Fruit fly (Drosophila melanogaster) whole organism, prepupa: Measurements from ENCODE around the gene Bicra.

Source experiments
- Blimp-1 ChIP-seq: fragments of 200-800 bp; sonication (Bioruptor generic); optimal IDR thresholded peaks from 3 replicates; lab custom pipeline; 2017; ENCODE audit warnings: missing biosample characterization, missing genetic modification characterization, mild to moderate bottlenecking, moderate library complexity, missing genetic modification reagents
- CG10631 ChIP-seq: fragments of 200-800 bp; sonication (Bioruptor generic); optimal IDR thresholded peaks from 2 replicates; lab custom pipeline; 2016; ENCODE audit warnings: missing biosample characterization, missing genetic modification characterization
- CG10669 ChIP-seq: fragments of 200-800 bp; sonication (Bioruptor generic); optimal IDR thresholded peaks from 3 replicates; lab custom pipeline; 2018; ENCODE audit warnings: missing biosample characterization, mild to moderate bottlenecking, missing genetic modification characterization, moderate library complexity
- CG11294 ChIP-seq: fragments of 200-800 bp; sonication (Bioruptor generic); IDR thresholded peaks from 2 replicates; pipeline ENCODE4 v1.3.6; 2022; ENCODE audit warnings: missing biosample characterization, missing genetic modification characterization
- CG11762 ChIP-seq: fragments of 200-800 bp; sonication (Bioruptor generic); optimal IDR thresholded peaks from 3 replicates; lab custom pipeline; 2016; ENCODE audit warnings: missing biosample characterization, missing genetic modification characterization; ENCODE audit not compliant: insufficient read depth
- CG11902 ChIP-seq: fragments of 200-800 bp; sonication (Bioruptor generic); optimal IDR thresholded peaks from 3 replicates; lab custom pipeline; 2016; ENCODE audit warnings: missing biosample characterization, missing genetic modification characterization
- CG15336 ChIP-seq: fragments of 200-800 bp; sonication (Bioruptor generic); IDR thresholded peaks from 2 replicates; pipeline ENCODE4 v1.3.6; 2022; ENCODE audit warnings: missing biosample characterization, missing genetic modification characterization
- CG3032 ChIP-seq: fragments of 200-800 bp; optimal IDR thresholded peaks from 2 replicates; lab custom pipeline; 2019; ENCODE audit warnings: missing biosample characterization, mild to moderate bottlenecking, missing genetic modification characterization, moderate library complexity
- CG31627 ChIP-seq: fragments of 200-800 bp; sonication (Bioruptor generic); optimal IDR thresholded peaks from 3 replicates; lab custom pipeline; 2016; ENCODE audit warnings: missing biosample characterization, missing genetic modification characterization
- CG32006 ChIP-seq: fragments of 200-800 bp; sonication (Bioruptor generic); optimal IDR thresholded peaks from 3 replicates; lab custom pipeline; 2017; ENCODE audit warnings: missing biosample characterization, mild to moderate bottlenecking, missing genetic modification characterization
- CG34406 ChIP-seq: fragments of 200-800 bp; sonication (Bioruptor generic); optimal IDR thresholded peaks from 3 replicates; lab custom pipeline; 2016; ENCODE audit warnings: missing biosample characterization, missing genetic modification characterization
- CG3919 ChIP-seq: fragments of 200-800 bp; sonication (Bioruptor generic); optimal IDR thresholded peaks from 3 replicates; lab custom pipeline; 2016; ENCODE audit warnings: missing biosample characterization, missing genetic modification characterization
- CG4318 ChIP-seq: fragments of 200-800 bp; sonication (Bioruptor generic); optimal IDR thresholded peaks from 3 replicates; lab custom pipeline; 2017; ENCODE audit warnings: missing biosample characterization, mild to moderate bottlenecking, missing genetic modification characterization
- CG6276 ChIP-seq: fragments of 200-800 bp; sonication (Bioruptor generic); optimal IDR thresholded peaks from 2 replicates; lab custom pipeline; 2017; ENCODE audit warnings: missing biosample characterization, mild to moderate bottlenecking, missing genetic modification characterization
- CG6792 ChIP-seq: fragments of 200-800 bp; sonication (Bioruptor generic); optimal IDR thresholded peaks from 3 replicates; lab custom pipeline; 2016; ENCODE audit warnings: missing biosample characterization, missing genetic modification characterization
- CG6854 ChIP-seq: fragments of 200-800 bp; sonication (Bioruptor generic); optimal IDR thresholded peaks from 2 replicates; lab custom pipeline; 2017; ENCODE audit warnings: missing biosample characterization, mild to moderate bottlenecking, missing genetic modification characterization
- CG8119 ChIP-seq: fragments of 200-800 bp; sonication (Bioruptor generic); IDR thresholded peaks from 3 replicates; pipeline ENCODE4 v1.3.6; 2022; ENCODE audit warnings: missing biosample characterization, missing genetic modification characterization
- CG8319 ChIP-seq: fragments of 200-800 bp; sonication (Bioruptor generic); optimal IDR thresholded peaks from 3 replicates; lab custom pipeline; 2016; ENCODE audit warnings: missing biosample characterization, missing genetic modification characterization
- Eip75B ChIP-seq: fragments of 200-800 bp; sonication (Bioruptor generic); optimal IDR thresholded peaks from 3 replicates; lab custom pipeline; 2016; ENCODE audit warnings: missing biosample characterization, missing genetic modification characterization
- Eip93F ChIP-seq: fragments of 200-800 bp; sonication (Bioruptor generic); optimal IDR thresholded peaks from 2 replicates; lab custom pipeline; 2016; ENCODE audit warnings: missing biosample characterization, mild to moderate bottlenecking, missing genetic modification characterization
- Gug ChIP-seq: fragments of 200-800 bp; sonication (Bioruptor generic); IDR thresholded peaks from 2 replicates; pipeline ENCODE4 v1.3.6; 2022; ENCODE audit warnings: missing biosample characterization, missing genetic modification characterization
- Hr38 ChIP-seq: sonication (Bioruptor generic); optimal IDR thresholded peaks from 2 replicates; lab custom pipeline; 2016; ENCODE audit warnings: missing biosample characterization, missing genetic modification characterization
- Hr4 ChIP-seq: fragments of 200-800 bp; sonication (Bioruptor generic); optimal IDR thresholded peaks from 3 replicates; lab custom pipeline; 2016; ENCODE audit warnings: missing biosample characterization, missing genetic modification characterization
- Lpt ChIP-seq: fragments of 200-800 bp; sonication (Bioruptor generic); optimal IDR thresholded peaks from 3 replicates; lab custom pipeline; 2016; ENCODE audit warnings: missing biosample characterization, missing genetic modification characterization
- Met ChIP-seq: fragments of 200-800 bp; sonication (Bioruptor generic); optimal IDR thresholded peaks from 3 replicates; lab custom pipeline; 2016; ENCODE audit warnings: missing biosample characterization, missing genetic modification characterization
- OdsH ChIP-seq: fragments of 200-800 bp; sonication (Bioruptor generic); optimal IDR thresholded peaks from 3 replicates; lab custom pipeline; 2016; ENCODE audit warnings: missing biosample characterization, missing genetic modification characterization
- Smox ChIP-seq: fragments of 200-800 bp; sonication (Bioruptor generic); optimal IDR thresholded peaks from 3 replicates; lab custom pipeline; 2016; ENCODE audit warnings: missing biosample characterization, missing genetic modification characterization
- Sox102F ChIP-seq: fragments of 200-800 bp; sonication (Bioruptor generic); optimal IDR thresholded peaks from 2 replicates; lab custom pipeline; 2016; ENCODE audit warnings: missing biosample characterization, mild to moderate bottlenecking, missing genetic modification characterization
- Sox14 ChIP-seq: fragments of 200-800 bp; sonication (Bioruptor generic); optimal IDR thresholded peaks from 3 replicates; lab custom pipeline; 2016; ENCODE audit warnings: missing biosample characterization, missing genetic modification characterization
- Sox15 ChIP-seq: fragments of 200-800 bp; sonication (Bioruptor generic); optimal IDR thresholded peaks from 3 replicates; lab custom pipeline; 2016; ENCODE audit warnings: missing biosample characterization, missing genetic modification characterization
- achi ChIP-seq: fragments of 200-800 bp; sonication (Bioruptor generic); optimal IDR thresholded peaks from 3 replicates; lab custom pipeline; 2016; ENCODE audit warnings: missing biosample characterization, missing genetic modification characterization
- acj6 ChIP-seq: fragments of 200-800 bp; sonication (Bioruptor generic); optimal IDR thresholded peaks from 3 replicates; lab custom pipeline; 2016; ENCODE audit warnings: missing biosample characterization, missing genetic modification characterization
- cyc ChIP-seq: fragments of 200-800 bp; sonication (Bioruptor generic); optimal IDR thresholded peaks from 3 replicates; lab custom pipeline; 2016; ENCODE audit warnings: missing biosample characterization, missing genetic modification characterization
- dac ChIP-seq: fragments of 200-800 bp; sonication (Bioruptor generic); optimal IDR thresholded peaks from 2 replicates; lab custom pipeline; 2017; ENCODE audit warnings: missing biosample characterization, mild to moderate bottlenecking, missing genetic modification characterization
- dsx ChIP-seq: fragments of 200-800 bp; optimal IDR thresholded peaks from 3 replicates; lab custom pipeline; 2019; ENCODE audit warnings: missing biosample characterization, mild to moderate bottlenecking, missing genetic modification characterization, moderate library complexity; ENCODE audit not compliant: poor library complexity, severe bottlenecking
- eg ChIP-seq: fragments of 200-800 bp; sonication (Bioruptor generic); IDR thresholded peaks from 3 replicates; pipeline ENCODE4 v1.3.6; 2022; ENCODE audit warnings: missing biosample characterization, missing genetic modification characterization
- esn ChIP-seq: fragments of 200-800 bp; sonication (Bioruptor generic); optimal IDR thresholded peaks from 2 replicates; lab custom pipeline; 2016; ENCODE audit warnings: missing biosample characterization, mild to moderate bottlenecking, missing genetic modification characterization, moderate library complexity
- fd59A ChIP-seq: fragments of 200-800 bp; sonication (Bioruptor generic); optimal IDR thresholded peaks from 2 replicates; lab custom pipeline; 2017; ENCODE audit warnings: missing biosample characterization, mild to moderate bottlenecking, missing genetic modification characterization, missing genetic modification reagents
- fkh ChIP-seq: fragments of 200-800 bp; sonication (Bioruptor generic); optimal IDR thresholded peaks from 3 replicates; lab custom pipeline; 2017; ENCODE audit warnings: missing biosample characterization, mild to moderate bottlenecking, missing genetic modification characterization, moderate library complexity
- lz ChIP-seq: fragments of 200-800 bp; sonication (Bioruptor generic); optimal IDR thresholded peaks from 3 replicates; lab custom pipeline; 2016; ENCODE audit warnings: missing biosample characterization, missing genetic modification characterization
- net ChIP-seq: fragments of 200-800 bp; sonication (Bioruptor generic); optimal IDR thresholded peaks from 3 replicates; lab custom pipeline; 2016; ENCODE audit warnings: missing biosample characterization, missing genetic modification characterization
- pdm3 ChIP-seq: fragments of 200-800 bp; sonication (Bioruptor generic); optimal IDR thresholded peaks from 3 replicates; lab custom pipeline; 2016; ENCODE audit warnings: missing biosample characterization, missing genetic modification characterization
- salr ChIP-seq, 2 experiments: fragments of 200-800 bp; sonication (Bioruptor generic); optimal IDR thresholded peaks; 3 replicates each; lab custom pipeline; 2016 to 2018; ENCODE audit warnings: missing biosample characterization in 2 of 2, missing genetic modification characterization in 2 of 2, mild to moderate bottlenecking in 1 of 2
- spab ChIP-seq: fragments of 200-800 bp; sonication (Bioruptor generic); optimal IDR thresholded peaks from 2 replicates; lab custom pipeline; 2017; ENCODE audit warnings: missing biosample characterization, mild to moderate bottlenecking, missing genetic modification characterization, missing genetic modification reagents
- svp ChIP-seq: fragments of 200-800 bp; sonication (Bioruptor generic); peaks from one replicate; lab custom pipeline; 2016; ENCODE audit warnings: missing biosample characterization, missing genetic modification characterization
- vri ChIP-seq: fragments of 200-800 bp; sonication (Bioruptor generic); optimal IDR thresholded peaks from 3 replicates; lab custom pipeline; 2016; ENCODE audit warnings: missing biosample characterization, mild to moderate bottlenecking, missing genetic modification characterization

The Bicra gene

dm6 chr3R:29091609-29092008, 28.8 kb downstream of the Bicra start (continued):
- peak; percentile 2 for TF ChIP-seq Smox (GFP tag; lab: Kevin White, UChicago)
- TF ChIP-seq CG34406 (GFP tag; lab: Kevin White, UChicago), result peak; percentile 27
- peak; percentile 4 to 31 for TF ChIP-seq salr (GFP tag; optimal IDR thresholded peaks at IDR 0.05; lab: Kevin White, UChicago)
- no peak for TF ChIP-seq CG11902 (GFP tag; lab: Kevin White, UChicago)
- TF ChIP-seq lz (GFP tag; lab: Kevin White, UChicago), result peak; percentile 32
- TF ChIP-seq CG10669 (GFP tag; lab: Kevin White, UChicago), result peak; percentile 59
- peak; percentile 52 for TF ChIP-seq pdm3 (GFP tag; lab: Kevin White, UChicago)
- 0 out of 2 replicates have a peak, but pooled peaks have one; percentile 13 for TF ChIP-seq CG15336 (GFP tag; lab: Robert Waterston, UW)
- TF ChIP-seq CG32006, result peak; percentile 41
- no peak for TF ChIP-seq eg (GFP tag; lab: Robert Waterston, UW)
- no peak for TF ChIP-seq Sox102F (GFP tag; lab: Kevin White, UChicago)
- peak; percentile 27 for TF ChIP-seq CG31627 (GFP tag; lab: Kevin White, UChicago)
- TF ChIP-seq Blimp-1 (GFP tag; lab: Kevin White, UChicago), result no peak
- TF ChIP-seq net (GFP tag; lab: Kevin White, UChicago), result peak; percentile 4
- peak; percentile 49 for TF ChIP-seq dsx (GFP tag; lab: Kevin White, UChicago)
- TF ChIP-seq acj6 (GFP tag; lab: Kevin White, UChicago), result peak; percentile 41
- TF ChIP-seq vri (GFP tag; lab: Kevin White, UChicago), result no peak
- TF ChIP-seq CG6792 (GFP tag; lab: Kevin White, UChicago), result peak; percentile 31
- no peak for TF ChIP-seq svp (GFP tag; lab: Kevin White, UChicago)
- TF ChIP-seq CG4318 (GFP tag; lab: Kevin White, UChicago), result peak; percentile 3
- TF ChIP-seq spab (GFP tag; lab: Kevin White, UChicago), result peak; percentile 56
- TF ChIP-seq CG8319 (GFP tag; lab: Kevin White, UChicago), result peak; percentile 17
- TF ChIP-seq CG11762 (GFP tag; lab: Kevin White, UChicago), result no peak
- peak; percentile 60 for TF ChIP-seq fd59A (GFP tag; lab: Kevin White, UChicago)
- peak; percentile 38 for TF ChIP-seq Sox14 (GFP tag; lab: Kevin White, UChicago)
- TF ChIP-seq dac (GFP tag; lab: Kevin White, UChicago), result no peak
- peak; percentile 59 for TF ChIP-seq achi (GFP tag; lab: Kevin White, UChicago)
- TF ChIP-seq CG10631 (GFP tag; lab: Kevin White, UChicago), result peak; percentile 69
- peak; percentile 63 for TF ChIP-seq CG3032 (tag; lab: Kevin White, UChicago)
- TF ChIP-seq Hr4 (GFP tag; lab: Kevin White, UChicago), result peak; percentile 14
- TF ChIP-seq Eip75B (GFP tag; lab: Kevin White, UChicago), result peak; percentile 44

DNA sequence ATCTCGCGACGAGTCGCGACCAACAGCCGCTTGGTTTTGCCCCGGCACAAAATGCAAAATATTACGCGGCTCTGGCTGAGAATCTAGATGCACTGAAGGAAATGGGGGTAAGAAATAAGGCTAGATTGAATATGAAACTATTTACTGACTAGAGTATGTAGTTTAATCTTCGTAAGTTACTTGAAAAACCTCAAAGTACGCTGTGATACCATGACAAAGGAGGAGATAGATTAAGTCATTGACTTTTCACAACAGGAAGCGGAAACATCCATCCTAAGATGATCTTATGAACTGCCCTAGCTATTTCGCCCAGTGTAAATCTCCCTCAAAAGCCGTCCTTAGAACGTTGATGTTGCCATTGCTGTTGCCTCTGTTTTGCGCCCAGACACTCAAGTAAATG, 31.3 kb downstream of the Bicra start:
- TF ChIP-seq achi (GFP tag; lab: Kevin White, UChicago) (peak; percentile 68), Sox102F (GFP tag; lab: Kevin White, UChicago) (no peak), Gug (GFP tag; lab: Robert Waterston, UW) (0 out of 2 replicates have a peak, but pooled peaks have one; percentile 37), CG6792 (GFP tag; lab: Kevin White, UChicago) (peak; percentile 37), dac (GFP tag; lab: Kevin White, UChicago) (no peak), CG3919 (peak; percentile 78), Blimp-1 (GFP tag; lab: Kevin White, UChicago) (no peak), fkh (GFP tag; lab: Kevin White, UChicago) (no peak), CG11294 (GFP tag; lab: Robert Waterston, UW) (peak; percentile 46; the same call in 1 of the 2 replicates), CG4318 (GFP tag; lab: Kevin White, UChicago) (no peak), Sox14 (GFP tag; lab: Kevin White, UChicago) (peak; percentile 71), Met (no peak), Hr38 (GFP tag; lab: Kevin White, UChicago) (no peak), vri (GFP tag; lab: Kevin White, UChicago) (no peak), Eip75B (GFP tag; lab: Kevin White, UChicago) (peak; percentile 61), Lpt (GFP tag; lab: Kevin White, UChicago) (peak; percentile 51), esn (GFP tag; lab: Kevin White, UChicago) (peak; percentile 33), CG15336 (GFP tag; lab: Robert Waterston, UW) (peak; percentile 59; the same call in 1 of the 2 replicates), CG32006 (peak; percentile 61), OdsH (GFP tag; lab: Kevin White, UChicago) (peak; percentile 54), CG6276 (GFP tag; lab: Kevin White, UChicago) (peak; percentile 57), net (GFP tag; lab: Kevin White, UChicago) (peak; percentile 44), dsx (GFP tag; lab: Kevin White, UChicago) (peak; percentile 59), Sox15 (GFP tag; lab: Kevin White, UChicago) (no peak), CG8119 (GFP tag; lab: Robert Waterston, UW) (peak; percentile 66), CG6854 (GFP tag; lab: Kevin White, UChicago) (no peak), cyc (GFP tag; lab: Kevin White, UChicago) (no peak), Eip93F (GFP tag; lab: Kevin White, UChicago) (no peak), CG10631 (GFP tag; lab: Kevin White, UChicago) (peak; percentile 69), CG11762 (GFP tag; lab: Kevin White, UChicago) (peak; percentile 40), pdm3 (GFP tag; lab: Kevin White, UChicago) (peak; percentile 47)
